Worm (Caenorhabditis elegans): ENCODE measurements around the gene ppk-3.

DNA sequence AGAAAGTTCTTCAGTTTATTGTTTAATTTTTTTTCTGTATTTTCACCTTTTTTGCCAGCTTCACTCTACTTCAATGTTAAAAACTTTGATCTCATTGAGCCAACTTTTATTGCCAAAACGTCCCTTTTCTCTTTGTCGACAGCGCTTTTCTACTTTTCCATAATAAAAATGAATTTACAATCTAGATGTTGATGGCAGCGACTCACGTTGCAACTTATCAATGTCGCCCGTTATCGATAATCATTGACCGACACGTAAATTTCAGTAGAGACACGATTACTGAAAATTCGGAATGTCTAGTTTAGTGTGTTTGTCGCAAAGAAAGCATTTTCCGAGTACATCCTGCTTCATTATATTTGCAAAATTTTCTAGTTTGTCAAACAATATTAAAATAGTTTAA is 4.3 kb upstream of the ppk-3 start:
- TF ChIP-seq nhr-76 (tag; optimal IDR thresholded peaks at IDR 0.05) (no peak), blmp-1 (tag; optimal IDR thresholded peaks at IDR 0.05) (no peak)
